Fruit fly (Drosophila melanogaster): ENCODE results near the gene CG32284.

The CG32284 gene

dm6 chr3L:3179474-3179873, 7.0 kb upstream of the CG32284 start (continued):
- TF ChIP-seq Aef1 (GFP tag; IDR thresholded peaks at IDR 0.05): peak; percentile 84
- peak; percentile 57 for TF ChIP-seq CG12236 (GFP tag; optimal IDR thresholded peaks at IDR 0.05)
- TF ChIP-seq Lim3 (GFP tag; IDR thresholded peaks at IDR 0.05): 0 out of 2 replicates have a peak, but pooled peaks have one; percentile 38
- peak; percentile 85 for TF ChIP-seq gce (GFP tag; IDR thresholded peaks at IDR 0.05)
- no peak for TF ChIP-seq B-H2 (GFP tag; optimal IDR thresholded peaks at IDR 0.05)
- TF ChIP-seq CG12155 (GFP tag; optimal IDR thresholded peaks at IDR 0.05): peak; percentile 76
- peak; percentile 94 for TF ChIP-seq Ada2b (GFP tag; IDR thresholded peaks at IDR 0.05)
- peak; percentile 4 for TF ChIP-seq CG3838 (GFP tag; optimal IDR thresholded peaks at IDR 0.05)
- peak; percentile 93 for TF ChIP-seq CG3281 (GFP tag; optimal IDR thresholded peaks at IDR 0.05)
- no peak for TF ChIP-seq CG34224 (GFP tag; IDR thresholded peaks at IDR 0.05; ENCODE audit: partially characterized antibody)
- TF ChIP-seq corto (GFP tag; optimal IDR thresholded peaks at IDR 0.05): peak; percentile 77
- peak; percentile 79 for TF ChIP-seq en (GFP tag; optimal IDR thresholded peaks at IDR 0.05)
- TF ChIP-seq CG18262 (tag; optimal IDR thresholded peaks at IDR 0.05): peak; percentile 89
- TF ChIP-seq MBD-R2 (GFP tag; IDR thresholded peaks at IDR 0.05): peak; percentile 76
- TF ChIP-seq CG33213 (GFP tag; optimal IDR thresholded peaks at IDR 0.05): peak; percentile 80
- peak; percentile 78 for TF ChIP-seq CG13624 (GFP tag; optimal IDR thresholded peaks at IDR 0.05)
- peak; percentile 63 for TF ChIP-seq CG9437 (GFP tag; optimal IDR thresholded peaks at IDR 0.05)
- peak; percentile 91 for TF ChIP-seq E2f1 (GFP tag; IDR thresholded peaks at IDR 0.05)
- no peak for TF ChIP-seq grn (GFP tag; optimal IDR thresholded peaks at IDR 0.05)
- peak; percentile 88 for TF ChIP-seq mam (GFP tag; optimal IDR thresholded peaks at IDR 0.05)
- peak; percentile 30 for TF ChIP-seq Elba2 (GFP tag; optimal IDR thresholded peaks at IDR 0.05)
- TF ChIP-seq abd-A (tag; optimal IDR thresholded peaks at IDR 0.05): no peak
- TF ChIP-seq Ets97D (GFP tag; optimal IDR thresholded peaks at IDR 0.05): peak; percentile 46
- peak; percentile 18 for TF ChIP-seq CG17186 (GFP tag; optimal IDR thresholded peaks at IDR 0.05)
- TF ChIP-seq yki (optimal IDR thresholded peaks at IDR 0.05): no peak
- no peak for TF ChIP-seq cg (GFP tag; optimal IDR thresholded peaks at IDR 0.05)
- TF ChIP-seq amos (GFP tag; IDR thresholded peaks at IDR 0.05; ENCODE audit: partially characterized antibody): no peak
- no peak for TF ChIP-seq MESR4 (GFP tag; optimal IDR thresholded peaks at IDR 0.05)
- peak; percentile 88 for TF ChIP-seq ems (GFP tag; optimal IDR thresholded peaks at IDR 0.05)
- peak; percentile 87 for TF ChIP-seq CG4820 (GFP tag; optimal IDR thresholded peaks at IDR 0.05)
- TF ChIP-seq CG1832 (GFP tag; optimal IDR thresholded peaks at IDR 0.05): no peak
- TF ChIP-seq da (GFP tag; optimal IDR thresholded peaks at IDR 0.05): no peak
- peak; percentile 70 for TF ChIP-seq peb (GFP tag; IDR thresholded peaks at IDR 0.05)
- TF ChIP-seq BEAF-32 (GFP tag; optimal IDR thresholded peaks at IDR 0.05): no peak
- peak; percentile 76 for TF ChIP-seq CG18764 (GFP tag; optimal IDR thresholded peaks at IDR 0.05)
- TF ChIP-seq CG11723 (GFP tag; optimal IDR thresholded peaks at IDR 0.05): peak; percentile 68
- TF ChIP-seq tup (GFP tag; optimal IDR thresholded peaks at IDR 0.05): peak; percentile 68
- TF ChIP-seq Scr (GFP tag; IDR thresholded peaks at IDR 0.05; ENCODE audit: partially characterized antibody): no peak
- TF ChIP-seq twi (tag; optimal IDR thresholded peaks at IDR 0.05): no peak
- TF ChIP-seq dati (GFP tag; IDR thresholded peaks at IDR 0.05): peak; percentile 77
- TF ChIP-seq CG33557 (GFP tag; optimal IDR thresholded peaks at IDR 0.05): peak; percentile 62
- TF ChIP-seq sug (tag; optimal IDR thresholded peaks at IDR 0.05): no peak
- TF ChIP-seq crol (GFP tag; IDR thresholded peaks at IDR 0.05): no peak
- peak; percentile 89 for TF ChIP-seq CG32532 (GFP tag; IDR thresholded peaks at IDR 0.05)
- TF ChIP-seq CG1529 (GFP tag; optimal IDR thresholded peaks at IDR 0.05): peak; percentile 62
- no peak for TF ChIP-seq Sry-β (GFP tag; optimal IDR thresholded peaks at IDR 0.05)
- peak; percentile 83 for TF ChIP-seq gsb-n (tag; optimal IDR thresholded peaks at IDR 0.05)
- TF ChIP-seq Trl (optimal IDR thresholded peaks at IDR 0.05): no peak
- TF ChIP-seq Trl (GFP tag; optimal IDR thresholded peaks at IDR 0.05): peak; percentile 89
- peak; percentile 82 for TF ChIP-seq ase (GFP tag; IDR thresholded peaks at IDR 0.05)
- peak; percentile 50 for TF ChIP-seq CG14965 (GFP tag; optimal IDR thresholded peaks at IDR 0.05; ENCODE audit: borderline replicate concordance)
- peak; percentile 71 for TF ChIP-seq CG8765 (GFP tag; IDR thresholded peaks at IDR 0.05)

Data from whole organism, embryonic.